Fruit fly (Drosophila melanogaster): ENCODE results near the gene CG6576.
A peak's percentile ranks its signal among the peaks of the same experiment; 100 is the strongest.

CG6576 gene

dm6 chr3L:8767876-8768275 is 12.1 kb downstream of the CG6576 start (continued):
- TF ChIP-seq CG11695 (GFP tag; IDR thresholded peaks at IDR 0.05) (peak; percentile 55; the same call in 1 of the 3 replicates), CG10366 (GFP tag; IDR thresholded peaks at IDR 0.05) (no peak), NfI (GFP tag; optimal IDR thresholded peaks at IDR 0.05) (peak; percentile 38), Usf (GFP tag; optimal IDR thresholded peaks at IDR 0.05) (peak; percentile 27), CG9932 (GFP tag; IDR thresholded peaks at IDR 0.05) (peak; percentile 66), jigr1 (GFP tag; IDR thresholded peaks at IDR 0.05) (0 out of 3 replicates have a peak, but pooled peaks have one; percentile 39), CG34224 (GFP tag; IDR thresholded peaks at IDR 0.05; ENCODE audit: partially characterized antibody) (no peak), sima (GFP tag; optimal IDR thresholded peaks at IDR 0.05) (no peak), CG32772 (GFP tag; IDR thresholded peaks at IDR 0.05) (no peak), CG13424 (tag; optimal IDR thresholded peaks at IDR 0.05) (peak; percentile 22), CG5245 (GFP tag; optimal IDR thresholded peaks at IDR 0.05) (no peak), kni (GFP tag; optimal IDR thresholded peaks at IDR 0.05) (no peak), kay (GFP tag; optimal IDR thresholded peaks at IDR 0.05) (no peak), cad (GFP tag; optimal IDR thresholded peaks at IDR 0.05) (no peak), NC2β (GFP tag; optimal IDR thresholded peaks at IDR 0.05) (no peak), kah (GFP tag; optimal IDR thresholded peaks at IDR 0.05) (no peak), PHDP (tag; optimal IDR thresholded peaks at IDR 0.05) (peak; percentile 59), sob (GFP tag; IDR thresholded peaks at IDR 0.05) (0 out of 2 replicates have a peak, but pooled peaks have one; percentile 14), CG17361 (GFP tag; IDR thresholded peaks at IDR 0.05) (peak; percentile 45; the same call in 2 of the 3 replicates), Eip74EF (GFP tag; optimal IDR thresholded peaks at IDR 0.05) (no peak), unpg (GFP tag; optimal IDR thresholded peaks at IDR 0.05) (peak; percentile 28), CG2120 (GFP tag; optimal IDR thresholded peaks at IDR 0.05) (peak; percentile 81), Atf6 (GFP tag; IDR thresholded peaks at IDR 0.05) (peak; percentile 55; the same call in 1 of the 2 replicates), CG8359 (GFP tag; optimal IDR thresholded peaks at IDR 0.05; ENCODE audit: borderline replicate concordance) (no peak), Hsf (GFP tag; optimal IDR thresholded peaks at IDR 0.05) (peak; percentile 24), CG4730 (GFP tag; IDR thresholded peaks at IDR 0.05) (no peak), fd102C (GFP tag; optimal IDR thresholded peaks at IDR 0.05) (no peak), CG14050 (GFP tag; IDR thresholded peaks at IDR 0.05) (no peak), CG10959 (GFP tag; IDR thresholded peaks at IDR 0.05) (no peak), Blimp-1 (GFP tag; optimal IDR thresholded peaks at IDR 0.05) (no peak), grn (GFP tag; optimal IDR thresholded peaks at IDR 0.05) (peak; percentile 12), shn (GFP tag; optimal IDR thresholded peaks at IDR 0.05) (peak; percentile 24), Dref (GFP tag; IDR thresholded peaks at IDR 0.05) (no peak), CG34422 (GFP tag; IDR thresholded peaks at IDR 0.05) (no peak), CkIIα-i1 (GFP tag; IDR thresholded peaks at IDR 0.05) (no peak), HLH3B (GFP tag; IDR thresholded peaks at IDR 0.05) (no peak), CG12155 (GFP tag; optimal IDR thresholded peaks at IDR 0.05) (peak; percentile 23), CG1832 (GFP tag; optimal IDR thresholded peaks at IDR 0.05) (no peak), pfk (GFP tag; optimal IDR thresholded peaks at IDR 0.05) (no peak), Max (GFP tag; optimal IDR thresholded peaks at IDR 0.05) (peak; percentile 32), pum (GFP tag; optimal IDR thresholded peaks at IDR 0.05) (no peak), CG10462 (GFP tag; optimal IDR thresholded peaks at IDR 0.05) (no peak), CG18262 (tag; optimal IDR thresholded peaks at IDR 0.05) (peak; percentile 18), ATbp (GFP tag; optimal IDR thresholded peaks at IDR 0.05) (no peak), CG15601 (tag; optimal IDR thresholded peaks at IDR 0.05) (no peak), abd-A (tag; optimal IDR thresholded peaks at IDR 0.05) (no peak), zfh1 (GFP tag; IDR thresholded peaks at IDR 0.05) (no peak), CG9215 (GFP tag; IDR thresholded peaks at IDR 0.05) (peak; percentile 62), CG2889 (GFP tag; IDR thresholded peaks at IDR 0.05) (peak; percentile 46; the same call in 2 of the 3 replicates), Drgx (GFP tag; IDR thresholded peaks at IDR 0.05) (peak; percentile 66), otp (GFP tag; IDR thresholded peaks at IDR 0.05) (no peak), CG4424 (GFP tag; optimal IDR thresholded peaks at IDR 0.05) (peak; percentile 5)
